Worm (Caenorhabditis elegans) whole organism, L2 larva: Measurements from ENCODE around the gene fbxc-14.
"Not testable (repeated sequence)": the region's sequence is repeated elsewhere in the genome, so short reads cannot be mapped to it uniquely, and the experiment has no call there.

Experiments used
- C34F6.9 ChIP-seq: fragments of 150-350 bp; optimal IDR thresholded peaks from 2 replicates; lab custom pipeline; 2014; ENCODE audit warnings: missing biosample characterization, missing genetic modification characterization
- F13H6.1 ChIP-seq: sonication (generic microtip); optimal IDR thresholded peaks from 2 replicates; lab custom pipeline; 2016; ENCODE audit warnings: missing genetic modification characterization, missing compliant biosample characterization
- R02D3.7 ChIP-seq: fragments of 150-350 bp; optimal IDR thresholded peaks from 2 replicates; lab custom pipeline; 2014; ENCODE audit warnings: missing biosample characterization, missing genetic modification characterization
- ZK546.5 ChIP-seq: sonication (generic microtip); optimal IDR thresholded peaks from 2 replicates; lab custom pipeline; 2017; ENCODE audit warnings: missing biosample characterization, missing genetic modification characterization
- aly-2 ChIP-seq: fragments of 150-350 bp; optimal IDR thresholded peaks from 2 replicates; lab custom pipeline; 2014; ENCODE audit warnings: missing biosample characterization, missing genetic modification characterization
- ama-1 ChIP-seq: fragments of 150-350 bp; optimal IDR thresholded peaks from 2 replicates; lab custom pipeline; 2018; ENCODE audit warnings: inconsistent platforms
- ceh-16 ChIP-seq: fragments of 150-350 bp; optimal IDR thresholded peaks from 2 replicates; lab custom pipeline; 2014; ENCODE audit warnings: missing biosample characterization, missing genetic modification characterization
- ceh-82 ChIP-seq: fragments of 150-350 bp; optimal IDR thresholded peaks from 2 replicates; lab custom pipeline; 2014; ENCODE audit warnings: missing biosample characterization, missing genetic modification characterization
- dmd-4 ChIP-seq: sonication (generic microtip); optimal IDR thresholded peaks from 2 replicates; lab custom pipeline; 2017; ENCODE audit warnings: missing biosample characterization, missing genetic modification characterization
- egl-27 ChIP-seq: sonication (generic microtip); optimal IDR thresholded peaks from 3 replicates; lab custom pipeline; 2017; ENCODE audit warnings: missing biosample characterization, missing genetic modification reagents, missing genetic modification characterization
- elt-1 ChIP-seq: fragments of 150-350 bp; optimal IDR thresholded peaks from 2 replicates; lab custom pipeline; 2014; ENCODE audit warnings: missing biosample characterization, missing genetic modification characterization
- elt-3 ChIP-seq: sonication (generic microtip); optimal IDR thresholded peaks from 2 replicates; lab custom pipeline; 2017; ENCODE audit warnings: missing biosample characterization, missing genetic modification characterization
- fos-1 ChIP-seq: fragments of 150-350 bp; optimal IDR thresholded peaks from 2 replicates; lab custom pipeline; 2014; ENCODE audit warnings: missing biosample characterization, missing genetic modification characterization
- gmeb-1 ChIP-seq: fragments of 150-350 bp; optimal IDR thresholded peaks from 2 replicates; lab custom pipeline; 2014; ENCODE audit warnings: missing biosample characterization, missing genetic modification characterization
- lin-39 ChIP-seq: fragments of 150-350 bp; optimal IDR thresholded peaks from 2 replicates; lab custom pipeline; 2014; ENCODE audit warnings: missing biosample characterization, missing genetic modification reagents, missing genetic modification characterization
- lsy-2 ChIP-seq, 2 experiments: fragments of 150-350 bp in 1 of 2; sonication (generic microtip) in 1 of 2; optimal IDR thresholded peaks; 2 replicates each; lab custom pipeline; 2014 to 2017; ENCODE audit warnings: missing biosample characterization in 2 of 2, missing genetic modification characterization in 2 of 2
- mab-5 ChIP-seq: fragments of 150-350 bp; optimal IDR thresholded peaks from 2 replicates; lab custom pipeline; 2014; ENCODE audit warnings: missing biosample characterization, missing genetic modification characterization
- mbf-1 ChIP-seq: sonication (generic microtip); optimal IDR thresholded peaks from 2 replicates; lab custom pipeline; 2017; ENCODE audit warnings: missing biosample characterization, missing genetic modification characterization
- mdl-1 ChIP-seq, 2 experiments: fragments of 150-350 bp in 1 of 2; sonication (generic microtip) in 1 of 2; optimal IDR thresholded peaks; 2 replicates each; lab custom pipeline; 2017; ENCODE audit warnings: missing biosample characterization in 2 of 2, missing genetic modification characterization in 2 of 2
- nhr-10 ChIP-seq: sonication (generic microtip); optimal IDR thresholded peaks from 2 replicates; lab custom pipeline; 2017; ENCODE audit warnings: missing biosample characterization, missing genetic modification characterization
- nhr-12 ChIP-seq: fragments of 150-350 bp; optimal IDR thresholded peaks from 2 replicates; lab custom pipeline; 2014; ENCODE audit warnings: missing biosample characterization, missing genetic modification characterization
- nhr-21 ChIP-seq: fragments of 150-350 bp; optimal IDR thresholded peaks from 2 replicates; lab custom pipeline; 2014; ENCODE audit warnings: missing biosample characterization, missing genetic modification characterization
- nhr-237 ChIP-seq: fragments of 150-350 bp; optimal IDR thresholded peaks from 2 replicates; lab custom pipeline; 2014; ENCODE audit warnings: missing biosample characterization, missing genetic modification characterization
- nhr-25 ChIP-seq: fragments of 150-350 bp; sonication (generic microtip); optimal IDR thresholded peaks from 3 replicates; lab custom pipeline; 2014; ENCODE audit warnings: missing biosample characterization, missing genetic modification characterization
- nhr-6 ChIP-seq: fragments of 150-350 bp; optimal IDR thresholded peaks from 2 replicates; lab custom pipeline; 2014; ENCODE audit warnings: missing biosample characterization, missing genetic modification characterization
- nhr-77 ChIP-seq: fragments of 150-350 bp; optimal IDR thresholded peaks from 2 replicates; lab custom pipeline; 2014; ENCODE audit warnings: missing biosample characterization, missing genetic modification characterization
- peb-1 ChIP-seq: fragments of 150-350 bp; optimal IDR thresholded peaks from 2 replicates; lab custom pipeline; 2014; ENCODE audit warnings: missing biosample characterization, missing genetic modification characterization
- sem-4 ChIP-seq: fragments of 150-350 bp; optimal IDR thresholded peaks from 2 replicates; lab custom pipeline; 2014; ENCODE audit warnings: missing biosample characterization, missing genetic modification reagents, missing genetic modification characterization
- sma-9 ChIP-seq, 2 experiments: fragments of 150-350 bp in 1 of 2; sonication (generic microtip) in 1 of 2; optimal IDR thresholded peaks; 2 replicates each; lab custom pipeline; 2014 to 2016; ENCODE audit warnings: missing genetic modification characterization in 2 of 2, mild to moderate bottlenecking in 1 of 2, missing biosample characterization in 1 of 2, missing compliant biosample characterization in 1 of 2, missing genetic modification reagents in 1 of 2, moderate library complexity in 1 of 2
- snpc-4 ChIP-seq: fragments of 150-350 bp; optimal IDR thresholded peaks from 2 replicates; lab custom pipeline; 2014; ENCODE audit warnings: missing biosample characterization, missing genetic modification characterization
- unc-39 ChIP-seq: fragments of 150-350 bp; optimal IDR thresholded peaks from 2 replicates; lab custom pipeline; 2014; ENCODE audit warnings: missing biosample characterization, missing genetic modification characterization
- unc-55 ChIP-seq: fragments of 150-350 bp; sonication (generic microtip); optimal IDR thresholded peaks from 3 replicates; lab custom pipeline; 2014; ENCODE audit warnings: missing biosample characterization, missing genetic modification reagents, missing genetic modification characterization
- unc-62 ChIP-seq: fragments of 150-350 bp; optimal IDR thresholded peaks from 2 replicates; lab custom pipeline; 2014; ENCODE audit warnings: missing biosample characterization, missing genetic modification reagents, missing genetic modification characterization
- zag-1 ChIP-seq: fragments of 150-350 bp; optimal IDR thresholded peaks from 2 replicates; lab custom pipeline; 2014; ENCODE audit warnings: missing biosample characterization, missing genetic modification characterization
- ztf-11 ChIP-seq: sonication (generic microtip); optimal IDR thresholded peaks from 2 replicates; lab custom pipeline; 2017; ENCODE audit warnings: missing biosample characterization, missing genetic modification characterization
- ztf-4 ChIP-seq: fragments of 150-350 bp; optimal IDR thresholded peaks from 2 replicates; lab custom pipeline; 2014; ENCODE audit warnings: missing biosample characterization, missing genetic modification characterization

The fbxc-14 gene

DNA sequence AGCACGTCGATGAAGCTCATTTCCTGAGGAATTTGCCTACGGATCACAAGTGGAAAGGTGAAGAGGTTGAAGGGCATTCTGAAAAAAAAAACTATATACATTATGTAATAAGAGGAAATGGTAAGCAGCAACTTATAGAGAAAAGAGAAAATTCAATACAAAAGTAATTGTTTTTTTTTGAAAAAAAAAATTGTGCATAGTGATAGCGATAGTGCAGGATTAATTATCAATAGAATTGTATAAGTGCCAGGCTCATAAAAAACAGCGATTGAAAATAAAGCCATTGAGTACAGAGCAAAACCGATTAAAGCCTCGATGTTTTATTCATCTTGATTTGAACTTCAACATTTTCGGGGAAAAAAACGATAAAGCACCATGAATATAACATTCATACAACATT is 1.2 kb upstream of the fbxc-14 start, which contains the start of gene C32B5.15:
Gene C32B5.15 (minus strand): TSS at position 101 of the 400 bp plus-strand sequence.
- no peak for TF ChIP-seq zag-1 (tag; lab: Kevin White, UChicago)
- TF ChIP-seq egl-27 = no peak
- no peak for TF ChIP-seq nhr-10 (tag; lab: Kevin White, UChicago)

- TF ChIP-seq elt-3 (no peak), nhr-77 (tag; lab: Kevin White, UChicago) (no peak), sma-9 (GFP tag; optimal IDR thresholded peaks at IDR 0.05; lab: Kevin White, UChicago) (no peak), sma-9 (tag; optimal IDR thresholded peaks at IDR 0.05; lab: Kevin White, UChicago) (no peak), unc-62 (GFP tag; lab: Kevin White, UChicago) (no peak)
Observed at ce11 chrII:979135-979534, 5.0 kb downstream of the fbxc-14 start, which contains the start of the genes fbxc-17 and fbxc-15. fbxc-17 (minus strand) TSS chrII:979235. fbxc-15 (plus strand) TSS chrII:979423.

DNA sequence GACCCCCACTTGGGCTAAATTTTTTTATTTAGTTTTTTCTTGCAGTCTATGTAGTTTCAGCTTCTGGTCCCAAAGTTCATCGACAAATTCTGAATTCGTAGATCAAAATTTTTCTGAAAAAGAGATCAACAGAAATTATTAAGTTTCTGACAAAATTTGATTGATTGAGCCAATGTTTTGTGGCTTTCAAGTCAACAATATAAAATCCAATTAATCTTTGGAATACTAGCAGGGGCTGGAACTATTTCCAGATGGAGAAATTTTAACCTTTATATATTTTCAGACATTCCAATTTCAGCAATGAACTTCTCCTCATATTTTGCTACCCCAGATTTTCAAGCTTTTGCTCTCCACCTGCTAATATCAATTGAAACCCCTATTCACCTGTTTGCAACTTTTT is 8.7 kb downstream of the fbxc-14 start, which contains the start of gene srh-274:
Gene srh-274 (plus strand): TSS at position 301 of the 400 bp plus-strand sequence.
- TF ChIP-seq mbf-1 (tag; lab: Kevin White, UChicago) (no peak), snpc-4 (tag; lab: Kevin White, UChicago) (no peak), R02D3.7 (no peak), nhr-6 (tag; lab: Kevin White, UChicago) (no peak), elt-3 (no peak), nhr-237 (tag; lab: Kevin White, UChicago) (no peak), sma-9 (GFP tag; optimal IDR thresholded peaks at IDR 0.05; lab: Kevin White, UChicago) (no peak), sma-9 (tag; optimal IDR thresholded peaks at IDR 0.05; lab: Kevin White, UChicago) (no peak), unc-62 (GFP tag; lab: Kevin White, UChicago) (no peak), ZK546.5 (tag; lab: Kevin White, UChicago) (no peak)

DNA sequence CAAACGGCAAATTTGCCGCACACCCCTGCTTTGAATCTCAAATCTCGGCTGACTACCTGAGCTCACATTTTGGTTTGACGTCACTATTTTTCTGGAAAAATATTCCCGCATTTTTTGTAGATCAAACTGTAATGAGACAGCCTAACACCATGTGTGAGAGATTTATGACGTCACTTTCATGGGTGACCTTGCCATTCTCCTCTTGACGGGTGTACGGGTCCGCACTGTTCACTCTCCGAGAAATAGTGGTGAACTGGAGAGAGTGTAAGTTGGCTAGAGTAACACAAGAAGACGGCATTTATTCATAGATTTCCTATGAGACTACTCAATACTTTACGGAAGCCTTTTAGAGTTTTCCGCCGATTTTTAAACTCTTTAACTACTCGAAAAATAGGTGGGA is 11.6 kb downstream of the fbxc-14 start, which contains the start of gene fbxc-40:
Gene fbxc-40 (plus strand): TSS at position 301 of the 400 bp plus-strand sequence.
- TF ChIP-seq C34F6.9 (tag; lab: Kevin White, UChicago); ztf-11 (tag; lab: Kevin White, UChicago); dmd-4: not testable (repeated sequence)

- TF ChIP-seq ZK546.5 (tag; lab: Kevin White, UChicago) (no peak), fos-1 (tag; lab: Kevin White, UChicago) (no peak), C34F6.9 (tag; lab: Kevin White, UChicago) (no peak), sma-9 (GFP tag; optimal IDR thresholded peaks at IDR 0.05; lab: Kevin White, UChicago) (no peak), sma-9 (tag; optimal IDR thresholded peaks at IDR 0.05; lab: Kevin White, UChicago) (no peak), sem-4 (tag; lab: Kevin White, UChicago) (no peak), ceh-82 (tag; lab: Kevin White, UChicago) (no peak), nhr-21 (tag; lab: Kevin White, UChicago) (no peak), gmeb-1 (tag; lab: Kevin White, UChicago) (no peak), nhr-10 (tag; lab: Kevin White, UChicago) (no peak), elt-1 (tag; lab: Kevin White, UChicago) (no peak), ceh-16 (tag; lab: Kevin White, UChicago) (no peak), aly-2 (tag; lab: Kevin White, UChicago) (no peak), peb-1 (tag; lab: Kevin White, UChicago) (no peak), zag-1 (tag; lab: Kevin White, UChicago) (no peak), ztf-4 (tag; lab: Kevin White, UChicago) (no peak), ama-1 (lab: Kevin White, UChicago) (no peak), egl-27 (no peak), unc-55 (GFP tag; lab: Kevin White, UChicago) (no peak), nhr-12 (tag; lab: Kevin White, UChicago) (no peak), mab-5 (tag; lab: Kevin White, UChicago) (no peak)
Observed at ce11 chrII:988437-988836, 14.3 kb downstream of the fbxc-14 start, which contains the start of gene fbxc-39. fbxc-39 (plus strand) TSS chrII:988737.

DNA sequence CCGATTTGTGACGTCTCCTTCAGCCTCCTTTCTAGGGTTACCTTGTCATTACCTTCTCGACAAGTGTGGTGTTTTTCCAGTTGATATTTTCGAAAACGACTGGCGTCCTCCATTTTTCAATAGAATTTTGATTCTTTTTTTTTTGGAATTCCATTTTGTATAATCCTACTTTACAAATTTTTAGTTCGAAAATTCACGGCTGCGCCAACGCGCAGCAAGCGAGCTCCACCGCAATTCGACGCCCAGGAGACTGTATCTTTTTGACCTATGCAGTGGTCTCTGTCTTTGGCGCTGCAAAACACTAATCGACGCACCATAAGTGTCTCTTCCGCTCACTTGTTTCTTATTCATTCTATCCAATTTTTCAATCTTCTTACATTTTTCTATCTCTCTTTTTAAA is 17.2 kb downstream of the fbxc-14 start, which contains the start of gene fbxc-42:
Gene fbxc-42 (plus strand): TSS at position 301 of the 400 bp plus-strand sequence.
- TF ChIP-seq nhr-10 (tag; lab: Kevin White, UChicago) = no peak
- no peak for TF ChIP-seq ZK546.5 (tag; lab: Kevin White, UChicago)
- TF ChIP-seq F13H6.1 = no peak
- no peak for TF ChIP-seq nhr-25 (tag; lab: Kevin White, UChicago)
- TF ChIP-seq snpc-4 (tag; lab: Kevin White, UChicago) = no peak
- TF ChIP-seq ztf-11 (tag; lab: Kevin White, UChicago) = no peak
- TF ChIP-seq mdl-1 (tag; optimal IDR thresholded peaks at IDR 0.05; lab: Kevin White, UChicago) = no peak
- TF ChIP-seq lin-39 (tag; lab: Kevin White, UChicago) = no peak
- no peak for TF ChIP-seq mab-5 (tag; lab: Kevin White, UChicago)
- TF ChIP-seq elt-3 = no peak
- no peak for TF ChIP-seq unc-39 (tag; lab: Kevin White, UChicago)
- TF ChIP-seq fos-1 (tag; lab: Kevin White, UChicago) = no peak
- no peak for TF ChIP-seq ztf-4 (tag; lab: Kevin White, UChicago)
- TF ChIP-seq lsy-2 (tag; optimal IDR thresholded peaks at IDR 0.05; lab: Kevin White, UChicago) = no peak
- TF ChIP-seq, all 48 proteins: peak for 0
